Fruit fly (Drosophila melanogaster): ENCODE measurements around the gene slgA.

The slgA gene

DNA sequence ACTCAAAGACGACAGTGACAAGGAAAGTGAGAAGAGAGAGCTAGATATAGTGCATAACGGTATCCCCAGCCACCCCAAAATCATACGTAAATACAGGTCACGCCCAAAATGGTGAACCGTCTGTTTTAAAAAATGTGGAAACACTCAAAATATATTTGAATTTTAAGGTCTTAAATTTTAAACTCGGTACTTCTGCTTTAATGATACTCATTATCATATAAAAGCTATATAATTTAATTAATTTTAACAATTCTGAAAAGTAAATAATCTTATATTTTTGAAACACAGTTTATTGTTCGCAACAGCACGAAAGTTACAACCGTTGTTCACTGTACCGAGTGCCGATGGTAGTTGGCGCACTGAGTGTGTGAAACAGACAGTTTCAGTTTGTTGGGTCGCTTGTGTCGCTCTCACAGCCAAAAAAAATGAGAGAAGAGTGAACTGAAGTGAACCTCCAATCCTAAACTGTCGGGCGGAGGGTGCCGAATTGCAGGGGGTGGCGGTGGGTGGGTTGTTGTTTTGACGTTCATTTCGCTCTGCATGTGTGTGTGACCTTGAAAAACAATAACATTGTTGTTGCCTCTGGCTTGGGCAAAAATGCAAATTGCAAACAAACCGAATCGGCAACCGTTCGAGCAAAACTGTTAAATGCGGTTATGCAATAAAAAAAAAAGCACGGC lies 7.4 kb upstream of the slgA start (continued):
- TF ChIP-seq prd (optimal IDR thresholded peaks at IDR 0.05), result no peak
- TF ChIP-seq prd (GFP tag; IDR thresholded peaks at IDR 0.05), result peak; percentile 90
- TF ChIP-seq CG4424 (GFP tag; optimal IDR thresholded peaks at IDR 0.05), result peak; percentile 86
- TF ChIP-seq nerfin-2 (GFP tag; IDR thresholded peaks at IDR 0.05; ENCODE audit: partially characterized antibody), result no peak
- TF ChIP-seq mam (GFP tag; optimal IDR thresholded peaks at IDR 0.05), result peak; percentile 53
- TF ChIP-seq Doc3 (GFP tag; IDR thresholded peaks at IDR 0.05; ENCODE audit: partially characterized antibody), result no peak
- no peak for TF ChIP-seq Hey (tag; optimal IDR thresholded peaks at IDR 0.05)
- TF ChIP-seq Lpt (GFP tag; optimal IDR thresholded peaks at IDR 0.05), result no peak
- TF ChIP-seq pan (optimal IDR thresholded peaks at IDR 0.05), result no peak
- TF ChIP-seq pan (GFP tag; optimal IDR thresholded peaks at IDR 0.05 in 1 of 2, IDR thresholded peaks at IDR 0.05 in 1 of 2), result peak in 1 of 2 experiments; percentile 87
- TF ChIP-seq emc (GFP tag; optimal IDR thresholded peaks at IDR 0.05), result no peak
- peak; percentile 80 for TF ChIP-seq ase (GFP tag; IDR thresholded peaks at IDR 0.05)
- peak; percentile 58 for TF ChIP-seq CG17802 (tag; optimal IDR thresholded peaks at IDR 0.05)
- no peak for TF ChIP-seq CG8478 (optimal IDR thresholded peaks at IDR 0.05)
- TF ChIP-seq CG33213 (GFP tag; optimal IDR thresholded peaks at IDR 0.05), result peak; percentile 31
- peak; percentile 81 for TF ChIP-seq ci (GFP tag; IDR thresholded peaks at IDR 0.05)
- TF ChIP-seq ssp (GFP tag; IDR thresholded peaks at IDR 0.05), result peak; percentile 79
- peak; percentile 50; the same call in 1 of the 2 replicates for TF ChIP-seq cas (GFP tag; IDR thresholded peaks at IDR 0.05)
- TF ChIP-seq zen2 (GFP tag; IDR thresholded peaks at IDR 0.05; ENCODE audit: partially characterized antibody), result no peak
- peak; percentile 26 for TF ChIP-seq shn (GFP tag; optimal IDR thresholded peaks at IDR 0.05)
- peak; percentile 57; the same call in 1 of the 2 replicates for TF ChIP-seq CG5953 (GFP tag; IDR thresholded peaks at IDR 0.05)
- peak; percentile 91 for TF ChIP-seq sens (GFP tag)
- TF ChIP-seq CG11504 (tag; optimal IDR thresholded peaks at IDR 0.05), result peak; percentile 95
- no peak for TF ChIP-seq da (GFP tag; optimal IDR thresholded peaks at IDR 0.05)
- TF ChIP-seq abd-A (tag; optimal IDR thresholded peaks at IDR 0.05), result no peak
- peak; percentile 18 for TF ChIP-seq ftz-f1 (GFP tag; optimal IDR thresholded peaks at IDR 0.05)
- peak; percentile 80 for TF ChIP-seq schlank (tag; optimal IDR thresholded peaks at IDR 0.05)
- peak; percentile 82 for TF ChIP-seq stc (GFP tag; IDR thresholded peaks at IDR 0.05)
- TF ChIP-seq CG5180 (GFP tag; optimal IDR thresholded peaks at IDR 0.05), result peak; percentile 83
- peak; percentile 83 for TF ChIP-seq CG15696 (tag; optimal IDR thresholded peaks at IDR 0.05)
- TF ChIP-seq Sox100B (GFP tag; optimal IDR thresholded peaks at IDR 0.05), result peak; percentile 94
- peak; percentile 93 for TF ChIP-seq CG18262 (tag; optimal IDR thresholded peaks at IDR 0.05)
- TF ChIP-seq bsh (GFP tag; optimal IDR thresholded peaks at IDR 0.05), result peak; percentile 48 to 90
- peak; percentile 88 for TF ChIP-seq CG15011 (GFP tag; optimal IDR thresholded peaks at IDR 0.05)
- TF ChIP-seq pho (GFP tag; optimal IDR thresholded peaks at IDR 0.05), result peak; percentile 31
- peak; percentile 10 for TF ChIP-seq Dp (GFP tag; optimal IDR thresholded peaks at IDR 0.05)
- TF ChIP-seq CG14710 (tag; optimal IDR thresholded peaks at IDR 0.05), result peak; percentile 91
- peak; percentile 9 to 27 for TF ChIP-seq Trl (optimal IDR thresholded peaks at IDR 0.05)
- peak; percentile 24 for TF ChIP-seq Trl (GFP tag; optimal IDR thresholded peaks at IDR 0.05)
- TF ChIP-seq CG9817 (tag; optimal IDR thresholded peaks at IDR 0.05), result peak; percentile 89
- TF ChIP-seq Med (GFP tag), result peak; percentile 91
- peak; percentile 9 for TF ChIP-seq Bdp1 (GFP tag; optimal IDR thresholded peaks at IDR 0.05)
- TF ChIP-seq B-H1 (GFP tag; IDR thresholded peaks at IDR 0.05), result peak; percentile 83
- peak; percentile 78 for TF ChIP-seq CG10431 (GFP tag; optimal IDR thresholded peaks at IDR 0.05)
- TF ChIP-seq CG11560 (tag; IDR thresholded peaks at IDR 0.05), result peak; percentile 79
- peak; percentile 74 for TF ChIP-seq zen (tag; optimal IDR thresholded peaks at IDR 0.05)
- peak; percentile 85 for TF ChIP-seq Xrp1 (GFP tag; IDR thresholded peaks at IDR 0.05)
- peak; percentile 80 for TF ChIP-seq kay (GFP tag; optimal IDR thresholded peaks at IDR 0.05)
- peak; percentile 88 for TF ChIP-seq CG13775 (GFP tag; optimal IDR thresholded peaks at IDR 0.05)
- TF ChIP-seq sim (GFP tag; IDR thresholded peaks at IDR 0.05), result peak; percentile 61; the same call in 1 of the 2 replicates
- peak; percentile 77 for TF ChIP-seq exex (tag; optimal IDR thresholded peaks at IDR 0.05)

All from whole organism, embryonic.